Worm (Caenorhabditis elegans): ENCODE data around the gene Y17G7B.12.

- TF ChIP-seq snpc-4 (tag; optimal IDR thresholded peaks at IDR 0.05) (no peak), unc-62 (GFP tag; optimal IDR thresholded peaks at IDR 0.05) (no peak), unc-39 (tag; optimal IDR thresholded peaks at IDR 0.05) (no peak), lsy-2 (tag; optimal IDR thresholded peaks at IDR 0.05) (no peak), sem-2 (GFP tag; optimal IDR thresholded peaks at IDR 0.05) (no peak), bed-3 (GFP tag; optimal IDR thresholded peaks at IDR 0.05) (no peak), lin-13 (tag; optimal IDR thresholded peaks at IDR 0.05) (no peak), pha-4 (tag; optimal IDR thresholded peaks at IDR 0.05) (no peak), elt-3 (tag; optimal IDR thresholded peaks at IDR 0.05) (no peak), hlh-1 (tag; optimal IDR thresholded peaks at IDR 0.05) (no peak), nhr-28 (tag; optimal IDR thresholded peaks at IDR 0.05) (no peak), tbx-8 (GFP tag; optimal IDR thresholded peaks at IDR 0.05) (no peak), nhr-12 (tag; optimal IDR thresholded peaks at IDR 0.05) (no peak)
These were observed 31.9 kb downstream of the Y17G7B.12 start for ce11 chrII:12055408-12056140.
